Fruit fly (Drosophila melanogaster) whole organism, embryonic: Measurements from ENCODE around the gene ninaE.
A peak's percentile ranks its signal among the peaks of the same experiment; 100 is the strongest.

Experiments used
- Atf6 ChIP-seq: fragments of 200-800 bp; sonication (Bioruptor generic); IDR thresholded peaks from 2 replicates; pipeline ENCODE4 v1.3.6; 2022; ENCODE audit warnings: missing biosample characterization, missing genetic modification characterization
- Bdp1 ChIP-seq: fragments of 200-800 bp; sonication (Bioruptor generic); optimal IDR thresholded peaks from 3 replicates; lab custom pipeline; 2016; ENCODE audit warnings: missing biosample characterization, missing genetic modification characterization
- CG11247 ChIP-seq: fragments of 200-800 bp; sonication (Bioruptor generic); IDR thresholded peaks from 2 replicates; pipeline ENCODE4 v1.3.6; 2022; ENCODE audit warnings: missing biosample characterization, missing genetic modification characterization
- CG12104 ChIP-seq: fragments of 200-800 bp; sonication (Bioruptor generic); optimal IDR thresholded peaks from 3 replicates; lab custom pipeline; 2016; ENCODE audit warnings: missing biosample characterization, missing genetic modification characterization
- CG12769 ChIP-seq: fragments of 200-800 bp; sonication (Bioruptor generic); optimal IDR thresholded peaks from 2 replicates; lab custom pipeline; 2019; ENCODE audit warnings: missing biosample characterization, mild to moderate bottlenecking, missing genetic modification characterization, moderate library complexity
- CG13287 ChIP-seq: fragments of 200-800 bp; sonication (Bioruptor generic); IDR thresholded peaks from 2 replicates; pipeline ENCODE4 v1.3.6; 2022; ENCODE audit warnings: missing biosample characterization, missing genetic modification characterization; ENCODE audit not compliant: partially characterized antibody
- CG13775 ChIP-seq: fragments of 200-800 bp; sonication (Bioruptor generic); optimal IDR thresholded peaks from 3 replicates; lab custom pipeline; 2017; ENCODE audit warnings: missing biosample characterization, mild to moderate bottlenecking, missing genetic modification characterization
- CG14710 ChIP-seq: fragments of 200-800 bp; sonication (Bioruptor generic); optimal IDR thresholded peaks from 3 replicates; lab custom pipeline; 2019; ENCODE audit warnings: missing biosample characterization, mild to moderate bottlenecking, missing genetic modification characterization, moderate library complexity
- CG14965 ChIP-seq: fragments of 200-800 bp; sonication (Bioruptor generic); optimal IDR thresholded peaks from 2 replicates; lab custom pipeline; 2016; ENCODE audit warnings: missing biosample characterization, missing genetic modification characterization, borderline replicate concordance
- CG17359 ChIP-seq: fragments of 200-800 bp; sonication (Bioruptor generic); optimal IDR thresholded peaks from 3 replicates; lab custom pipeline; 2018; ENCODE audit warnings: missing biosample characterization, mild to moderate bottlenecking, missing genetic modification characterization, moderate library complexity
- CG18476 ChIP-seq: fragments of 200-800 bp; sonication (Bioruptor generic); optimal IDR thresholded peaks from 2 replicates; lab custom pipeline; 2016; ENCODE audit warnings: missing biosample characterization, mild to moderate bottlenecking, missing genetic modification characterization
- CG2120 ChIP-seq: fragments of 200-800 bp; sonication (Bioruptor generic); optimal IDR thresholded peaks from 3 replicates; lab custom pipeline; 2016; ENCODE audit warnings: missing biosample characterization, missing genetic modification characterization
- CG2678 ChIP-seq: fragments of 200-800 bp; sonication (Bioruptor generic); optimal IDR thresholded peaks from 3 replicates; lab custom pipeline; 2019; ENCODE audit warnings: missing biosample characterization, mild to moderate bottlenecking, missing genetic modification characterization, moderate library complexity
- CG32532 ChIP-seq: fragments of 200-800 bp; sonication (Bioruptor generic); IDR thresholded peaks from 2 replicates; pipeline ENCODE4 v1.3.6; 2022; ENCODE audit warnings: missing biosample characterization, missing genetic modification characterization
- CG3407 ChIP-seq: fragments of 200-800 bp; sonication (Bioruptor generic); optimal IDR thresholded peaks from 2 replicates; lab custom pipeline; 2018; ENCODE audit warnings: missing biosample characterization, mild to moderate bottlenecking, missing genetic modification characterization
- CG6689 ChIP-seq: fragments of 200-800 bp; sonication (Bioruptor generic); IDR thresholded peaks from 2 replicates; pipeline ENCODE4 v1.3.6; 2022; ENCODE audit warnings: missing biosample characterization, missing genetic modification characterization
- CG7271 ChIP-seq: fragments of 200-800 bp; sonication (Bioruptor generic); optimal IDR thresholded peaks from 2 replicates; lab custom pipeline; 2018; ENCODE audit warnings: missing biosample characterization, mild to moderate bottlenecking, missing genetic modification characterization, moderate library complexity
- CG8281 ChIP-seq: fragments of 200-800 bp; sonication (Bioruptor generic); optimal IDR thresholded peaks from 2 replicates; lab custom pipeline; 2018; ENCODE audit warnings: missing biosample characterization, mild to moderate bottlenecking, missing genetic modification characterization, moderate library complexity
- CG8924 ChIP-seq: fragments of 200-800 bp; optimal IDR thresholded peaks from 3 replicates; lab custom pipeline; 2019; ENCODE audit warnings: missing biosample characterization, mild to moderate bottlenecking, missing genetic modification characterization, moderate library complexity
- Dad ChIP-seq: fragments of 200-800 bp; sonication (Bioruptor generic); optimal IDR thresholded peaks from 3 replicates; lab custom pipeline; 2016; ENCODE audit warnings: missing biosample characterization, missing genetic modification characterization
- Dip3 ChIP-seq: fragments of 200-800 bp; sonication (Bioruptor generic); optimal IDR thresholded peaks from 3 replicates; lab custom pipeline; 2016; ENCODE audit warnings: missing biosample characterization, missing genetic modification characterization
- E2f1 ChIP-seq: fragments of 200-800 bp; sonication (Bioruptor generic); IDR thresholded peaks from 2 replicates; pipeline ENCODE4 v1.3.6; 2022; ENCODE audit warnings: missing biosample characterization, missing genetic modification characterization
- Ets65A ChIP-seq: fragments of 200-800 bp; sonication (Bioruptor generic); peaks from one replicate; lab custom pipeline; 2016; ENCODE audit warnings: missing biosample characterization, missing genetic modification characterization
- Hr39 ChIP-seq: fragments of >200 bp; optimal IDR thresholded peaks from 2 replicates; lab custom pipeline; 2017
- Kr ChIP-seq: fragments of 200-800 bp; sonication (Bioruptor generic); optimal IDR thresholded peaks from 2 replicates; lab custom pipeline; 2017; ENCODE audit warnings: missing biosample characterization, mild to moderate bottlenecking, missing genetic modification characterization
- Nf-YA ChIP-seq: fragments of 200-800 bp; sonication (Bioruptor generic); IDR thresholded peaks from 2 replicates; pipeline ENCODE4 v1.3.6; 2022; ENCODE audit warnings: missing biosample characterization, missing genetic modification characterization
- Rfx ChIP-seq: fragments of 200-800 bp; sonication (Bioruptor generic); IDR thresholded peaks from 2 replicates; pipeline ENCODE4 v1.3.6; 2022; ENCODE audit warnings: missing biosample characterization, missing genetic modification characterization
- Sox100B ChIP-seq: fragments of 200-800 bp; sonication (Bioruptor generic); optimal IDR thresholded peaks from 3 replicates; lab custom pipeline; 2018; ENCODE audit warnings: missing biosample characterization, mild to moderate bottlenecking, missing genetic modification characterization
- Spps ChIP-seq: fragments of 200-800 bp; sonication (Bioruptor generic); optimal IDR thresholded peaks from 2 replicates; lab custom pipeline; 2018; ENCODE audit warnings: missing biosample characterization, mild to moderate bottlenecking, missing genetic modification characterization
- Sry-β ChIP-seq: fragments of 200-800 bp; sonication (Bioruptor generic); optimal IDR thresholded peaks from 2 replicates; lab custom pipeline; 2018; ENCODE audit warnings: missing biosample characterization, mild to moderate bottlenecking, missing genetic modification characterization, moderate library complexity
- ab ChIP-seq: fragments of 200-800 bp; sonication (Bioruptor generic); optimal IDR thresholded peaks from 2 replicates; lab custom pipeline; 2016; ENCODE audit warnings: missing biosample characterization, missing genetic modification characterization
- amos ChIP-seq: fragments of 200-800 bp; sonication (Bioruptor generic); IDR thresholded peaks from 2 replicates; pipeline ENCODE4 v1.3.6; 2022; ENCODE audit warnings: missing biosample characterization, missing genetic modification characterization; ENCODE audit not compliant: partially characterized antibody
- bigmax ChIP-seq: fragments of 200-800 bp; sonication (Bioruptor generic); optimal IDR thresholded peaks from 2 replicates; lab custom pipeline; 2018; ENCODE audit warnings: missing biosample characterization, mild to moderate bottlenecking, missing genetic modification characterization
- chn ChIP-seq: fragments of 200-800 bp; sonication (Bioruptor generic); optimal IDR thresholded peaks from 2 replicates; lab custom pipeline; 2016; ENCODE audit warnings: missing biosample characterization, missing genetic modification characterization
- crp ChIP-seq, 2 experiments: fragments of 200-800 bp; sonication (Bioruptor generic); optimal IDR thresholded peaks; 2 replicates in 1 of 2; 3 replicates in 1 of 2; lab custom pipeline; 2017; ENCODE audit warnings: missing biosample characterization in 2 of 2, missing genetic modification characterization in 2 of 2, mild to moderate bottlenecking in 1 of 2, moderate library complexity in 1 of 2
- dan ChIP-seq: fragments of 200-800 bp; sonication (Bioruptor generic); IDR thresholded peaks from 2 replicates; pipeline ENCODE4 v1.3.6; 2022; ENCODE audit warnings: missing biosample characterization, missing genetic modification characterization
- dmrt99B ChIP-seq: fragments of 200-800 bp; sonication (Bioruptor generic); optimal IDR thresholded peaks from 2 replicates; lab custom pipeline; 2018; ENCODE audit warnings: missing biosample characterization, mild to moderate bottlenecking, missing genetic modification characterization, moderate library complexity
- eve ChIP-seq, 2 experiments: fragments of >200 bp; optimal IDR thresholded peaks; 2 replicates each; lab custom pipeline; 2017; ENCODE audit warnings: missing biosample characterization in 2 of 2, missing genetic modification characterization in 2 of 2
- gsb-n ChIP-seq: fragments of 200-800 bp; sonication (Bioruptor generic); optimal IDR thresholded peaks from 3 replicates; lab custom pipeline; 2018; ENCODE audit warnings: missing biosample characterization, mild to moderate bottlenecking, missing genetic modification characterization
- jing ChIP-seq: fragments of 200-800 bp; sonication (Bioruptor generic); optimal IDR thresholded peaks from 2 replicates; lab custom pipeline; 2018; ENCODE audit warnings: missing biosample characterization, mild to moderate bottlenecking, missing genetic modification characterization
- kni ChIP-seq: fragments of 200-800 bp; sonication (Bioruptor generic); optimal IDR thresholded peaks from 3 replicates; lab custom pipeline; 2017; ENCODE audit warnings: mild to moderate bottlenecking, missing biosample characterization, missing genetic modification reagents, missing genetic modification characterization
- lov ChIP-seq, 2 experiments: fragments of 200-800 bp in 1 of 2; fragments of >200 bp in 1 of 2; sonication (Bioruptor generic) in 1 of 2; IDR thresholded peaks in 1 of 2; optimal IDR thresholded peaks in 1 of 2; 2 replicates in 1 of 2; 3 replicates in 1 of 2; pipeline versions ENCODE4 v1.3.6 to Lab custom; 2017 to 2022; ENCODE audit warnings: missing biosample characterization in 1 of 2, missing genetic modification characterization in 1 of 2
- nau ChIP-seq: fragments of 200-800 bp; sonication (Bioruptor generic); optimal IDR thresholded peaks from 3 replicates; lab custom pipeline; 2017; ENCODE audit warnings: missing biosample characterization, mild to moderate bottlenecking, missing genetic modification characterization, missing genetic modification reagents
- nom ChIP-seq: fragments of 200-800 bp; sonication (Bioruptor generic); optimal IDR thresholded peaks from 2 replicates; lab custom pipeline; 2017; ENCODE audit warnings: missing biosample characterization, missing genetic modification characterization, mild to moderate bottlenecking, moderate library complexity, missing genetic modification reagents
- onecut ChIP-seq: fragments of 200-800 bp; sonication (Bioruptor generic); IDR thresholded peaks from 2 replicates; pipeline ENCODE4 v1.3.6; 2022; ENCODE audit warnings: missing biosample characterization, missing genetic modification characterization
- pan ChIP-seq, 4 experiments: fragments of >200 bp in 3 of 4; fragments of 200-800 bp in 1 of 4; sonication (Bioruptor generic) in 1 of 4; optimal IDR thresholded peaks in 3 of 4; IDR thresholded peaks in 1 of 4; 2 replicates each; pipeline versions ENCODE4 v1.3.6 to Lab custom; 2017 to 2022; ENCODE audit warnings: missing biosample characterization in 2 of 4, missing genetic modification characterization in 2 of 4, mixed read lengths in 1 of 4
- sima ChIP-seq: fragments of 200-800 bp; sonication (Bioruptor generic); optimal IDR thresholded peaks from 2 replicates; lab custom pipeline; 2016; ENCODE audit warnings: missing biosample characterization, missing genetic modification characterization
- so ChIP-seq: fragments of 200-800 bp; sonication (Bioruptor generic); IDR thresholded peaks from 3 replicates; pipeline ENCODE4 v1.3.6; 2022; ENCODE audit warnings: missing biosample characterization, missing genetic modification characterization
- twi ChIP-seq: fragments of 200-800 bp; optimal IDR thresholded peaks from 2 replicates; lab custom pipeline; 2019; ENCODE audit warnings: missing biosample characterization, mild to moderate bottlenecking, missing genetic modification characterization, moderate library complexity
- vnd ChIP-seq: fragments of 200-800 bp; sonication (Bioruptor generic); IDR thresholded peaks from 3 replicates; pipeline ENCODE4 v1.3.6; 2022; ENCODE audit warnings: missing biosample characterization, missing genetic modification characterization; ENCODE audit not compliant: partially characterized antibody

The ninaE gene

dm6 chr3R:19902328-19902727 lies 14.3 kb upstream of the ninaE start (continued):
- TF ChIP-seq crp (GFP tag; optimal IDR thresholded peaks at IDR 0.05; lab: Kevin White, UChicago), result no peak
- no peak for TF ChIP-seq CG2678
- TF ChIP-seq chn, result no peak
- TF ChIP-seq CG32532 (GFP tag; lab: Robert Waterston, UW), result peak; percentile 47; the same call in 1 of the 2 replicates
- no peak for TF ChIP-seq gsb-n (tag; lab: Kevin White, UChicago)
- peak; percentile 19; the same call in 1 of the 2 replicates for TF ChIP-seq Atf6
- TF ChIP-seq Dip3 (GFP tag; lab: Kevin White, UChicago), result no peak
- no peak for TF ChIP-seq Kr (GFP tag; lab: Kevin White, UChicago)
- no peak for TF ChIP-seq nom (GFP tag; lab: Kevin White, UChicago)
- no peak for TF ChIP-seq pan (optimal IDR thresholded peaks at IDR 0.05; lab: Kevin White, UChicago)
- peak in 1 of 2 experiments; percentile 44 for TF ChIP-seq pan (GFP tag; optimal IDR thresholded peaks at IDR 0.05 in 1 of 2, IDR thresholded peaks at IDR 0.05 in 1 of 2)
- TF ChIP-seq dan, result no peak
- TF ChIP-seq onecut, result no peak
- peak; percentile 31 for TF ChIP-seq CG2120
- TF ChIP-seq CG12104 (GFP tag; lab: Kevin White, UChicago), result no peak
- TF ChIP-seq CG7271 (tag; lab: Kevin White, UChicago), result no peak
- TF ChIP-seq Hr39, result no peak
- TF ChIP-seq nau (GFP tag; lab: Kevin White, UChicago), result no peak
- no peak for TF ChIP-seq dmrt99B
- no peak for TF ChIP-seq CG8924 (tag; lab: Kevin White, UChicago)
- no peak for TF ChIP-seq Sry-β (GFP tag; lab: Kevin White, UChicago)
- no peak for TF ChIP-seq Nf-YA (GFP tag; lab: Robert Waterston, UW)
- no peak for TF ChIP-seq eve (GFP tag; optimal IDR thresholded peaks at IDR 0.05; lab: Kevin White, UChicago)
- TF ChIP-seq CG6689, result no peak
- TF ChIP-seq CG14965 (GFP tag; lab: Kevin White, UChicago), result no peak
- no peak for TF ChIP-seq sima (GFP tag; lab: Kevin White, UChicago)
- TF ChIP-seq CG18476 (GFP tag; lab: Kevin White, UChicago), result no peak
- TF ChIP-seq ab (GFP tag; lab: Kevin White, UChicago), result no peak
- no peak for TF ChIP-seq CG8281
- TF ChIP-seq amos (GFP tag; lab: Robert Waterston, UW), result no peak
- TF ChIP-seq E2f1 (GFP tag; lab: Robert Waterston, UW), result no peak
- TF ChIP-seq vnd, result no peak
- no peak for TF ChIP-seq CG3407 (GFP tag; lab: Kevin White, UChicago)
- TF ChIP-seq lov (optimal IDR thresholded peaks at IDR 0.05; lab: Kevin White, UChicago), result no peak
- TF ChIP-seq lov (GFP tag; IDR thresholded peaks at IDR 0.05; lab: Robert Waterston, UW), result no peak
- TF ChIP-seq so (GFP tag; lab: Robert Waterston, UW), result no peak
- no peak for TF ChIP-seq Bdp1 (GFP tag; lab: Kevin White, UChicago)
- TF ChIP-seq Sox100B (GFP tag; lab: Kevin White, UChicago), result no peak
- TF ChIP-seq twi, result no peak
- no peak for TF ChIP-seq CG14710
- no peak for TF ChIP-seq CG17359
- TF ChIP-seq CG11247, result peak; percentile 42; the same call in 1 of the 2 replicates
- no peak for TF ChIP-seq bigmax (GFP tag; lab: Kevin White, UChicago)
- peak; percentile 75 for TF ChIP-seq Rfx (GFP tag; lab: Robert Waterston, UW)
- TF ChIP-seq jing (GFP tag; lab: Kevin White, UChicago), result no peak
- no peak for TF ChIP-seq kni (GFP tag; lab: Kevin White, UChicago)
- peak; percentile 14; the same call in 1 of the 2 replicates for TF ChIP-seq CG13287 (GFP tag; lab: Robert Waterston, UW)
- no peak for TF ChIP-seq Ets65A (GFP tag; lab: Kevin White, UChicago)
- TF ChIP-seq CG13775 (GFP tag; lab: Kevin White, UChicago), result no peak
- peak; percentile 61 for TF ChIP-seq CG12769
- TF ChIP-seq Dad (GFP tag; lab: Kevin White, UChicago), result no peak
- TF ChIP-seq Spps (tag; lab: Kevin White, UChicago), result no peak
